Fruit fly (Drosophila melanogaster): ENCODE results near the gene CG15548.

dm6 chr3R:30989948-30990347, 30.4 kb downstream of the CG15548 start, which contains the start of gene CG31008:
- TF ChIP-seq usp (GFP tag; optimal IDR thresholded peaks at IDR 0.05) (no peak), pan (optimal IDR thresholded peaks at IDR 0.05) (no peak)

All from whole organism.